Worm (Caenorhabditis elegans) whole organism, L1 larva: ENCODE data around the gene C17H12.2.

Experiments
- C04F5.9 ChIP-seq: sonication (generic microtip); optimal IDR thresholded peaks from 2 replicates; lab custom pipeline; 2016; ENCODE audit warnings: missing genetic modification characterization, missing compliant biosample characterization
- C16A3.4 ChIP-seq: fragments of 150-350 bp; optimal IDR thresholded peaks from 2 replicates; lab custom pipeline; 2014; ENCODE audit warnings: missing biosample characterization, missing genetic modification characterization
- C34B4.2 ChIP-seq: sonication (generic microtip); optimal IDR thresholded peaks from 2 replicates; lab custom pipeline; 2017; ENCODE audit warnings: mild to moderate bottlenecking, missing genetic modification characterization, missing compliant biosample characterization
- F16B12.6 ChIP-seq: fragments of 150-350 bp; optimal IDR thresholded peaks from 2 replicates; lab custom pipeline; 2014; ENCODE audit warnings: missing biosample characterization, missing genetic modification characterization
- Y116A8C.19 ChIP-seq: sonication (generic microtip); optimal IDR thresholded peaks from 2 replicates; lab custom pipeline; 2016; ENCODE audit warnings: missing compliant biosample characterization, missing genetic modification characterization, borderline replicate concordance
- aha-1 ChIP-seq: fragments of 150-350 bp; optimal IDR thresholded peaks from 2 replicates; lab custom pipeline; 2014; ENCODE audit warnings: missing biosample characterization, missing genetic modification characterization
- ama-1 ChIP-seq: fragments of 150-350 bp; optimal IDR thresholded peaks from 2 replicates; lab custom pipeline; 2014
- ceh-63 ChIP-seq: fragments of 200-800 bp; sonication (Bioruptor generic); optimal IDR thresholded peaks from 2 replicates; lab custom pipeline; 2018; ENCODE audit warnings: mild to moderate bottlenecking, missing genetic modification characterization, missing compliant biosample characterization
- ceh-8 ChIP-seq: fragments of 200-800 bp; sonication (Bioruptor generic); optimal IDR thresholded peaks from 2 replicates; lab custom pipeline; 2018; ENCODE audit warnings: mild to moderate bottlenecking, missing genetic modification characterization, moderate library complexity, missing compliant biosample characterization
- ceh-82 ChIP-seq, 3 experiments: fragments of 150-350 bp in 1 of 3; sonication (generic microtip) in 2 of 3; optimal IDR thresholded peaks; 2 replicates each; lab custom pipeline; 2014 to 2017; ENCODE audit warnings: missing biosample characterization in 3 of 3, missing genetic modification characterization in 3 of 3
- ceh-88 ChIP-seq: fragments of 200-800 bp; sonication (Bioruptor generic); IDR thresholded peaks from 2 replicates; pipeline ENCODE4 v1.3.6; 2022; ENCODE audit warnings: missing genetic modification characterization, missing compliant biosample characterization
- ceh-90 ChIP-seq: sonication (generic microtip); optimal IDR thresholded peaks from 2 replicates; lab custom pipeline; 2016; ENCODE audit warnings: missing genetic modification characterization, missing compliant biosample characterization
- ces-1 ChIP-seq: fragments of 150-350 bp; optimal IDR thresholded peaks from 2 replicates; lab custom pipeline; 2014; ENCODE audit warnings: missing biosample characterization, missing genetic modification reagents, missing genetic modification characterization
- dsc-1 ChIP-seq: sonication (generic microtip); optimal IDR thresholded peaks from 2 replicates; lab custom pipeline; 2016; ENCODE audit warnings: mild to moderate bottlenecking, missing genetic modification characterization, missing compliant biosample characterization
- egl-13 ChIP-seq: sonication (generic microtip); optimal IDR thresholded peaks from 2 replicates; lab custom pipeline; 2016; ENCODE audit warnings: missing genotype, missing genetic modification reagents, missing genetic modification characterization, missing compliant biosample characterization
- egl-27 ChIP-seq, 2 experiments: fragments of 150-350 bp in 1 of 2; sonication (generic microtip); optimal IDR thresholded peaks; 3 replicates each; lab custom pipeline; 2017 to 2018; ENCODE audit warnings: missing biosample characterization in 2 of 2, missing genetic modification characterization in 2 of 2, missing genetic modification reagents in 2 of 2
- elt-2 ChIP-seq: sonication (generic microtip); optimal IDR thresholded peaks from 2 replicates; lab custom pipeline; 2016; ENCODE audit warnings: missing genetic modification characterization, mild to moderate bottlenecking, inconsistent platforms, missing compliant biosample characterization, missing genetic modification reagents
- fkh-10 ChIP-seq: sonication (generic microtip); optimal IDR thresholded peaks from 2 replicates; lab custom pipeline; 2017; ENCODE audit warnings: missing biosample characterization, missing genetic modification reagents, missing genetic modification characterization
- fos-1 ChIP-seq: fragments of 150-350 bp; optimal IDR thresholded peaks from 2 replicates; lab custom pipeline; 2014; ENCODE audit warnings: missing biosample characterization, missing genetic modification characterization
- grh-1 ChIP-seq: fragments of 200-800 bp; sonication (Bioruptor generic); IDR thresholded peaks from 2 replicates; pipeline ENCODE4 v1.3.6; 2022; ENCODE audit warnings: missing genetic modification reagents, missing genetic modification characterization, missing compliant biosample characterization
- hlh-4 ChIP-seq: sonication (generic microtip); optimal IDR thresholded peaks from 2 replicates; lab custom pipeline; 2016; ENCODE audit warnings: mild to moderate bottlenecking, missing genetic modification characterization, missing compliant biosample characterization
- irx-1 ChIP-seq: sonication (generic microtip); optimal IDR thresholded peaks from 2 replicates; lab custom pipeline; 2016; ENCODE audit warnings: missing genetic modification characterization, missing compliant biosample characterization
- lin-13 ChIP-seq: fragments of 150-350 bp; optimal IDR thresholded peaks from 2 replicates; lab custom pipeline; 2014; ENCODE audit warnings: missing biosample characterization, missing genetic modification reagents, missing genetic modification characterization
- lin-15B ChIP-seq: fragments of 150-350 bp; sonication (generic microtip); optimal IDR thresholded peaks from 3 replicates; lab custom pipeline; 2014; ENCODE audit warnings: missing biosample characterization, missing genetic modification characterization
- lin-35 ChIP-seq, 2 experiments: fragments of 150-350 bp; optimal IDR thresholded peaks; 2 replicates each; lab custom pipeline; 2014; ENCODE audit warnings: missing biosample characterization in 2 of 2, missing genetic modification characterization in 2 of 2, missing genetic modification reagents in 2 of 2
- lir-3 ChIP-seq: sonication (generic microtip); optimal IDR thresholded peaks from 2 replicates; lab custom pipeline; 2016; ENCODE audit warnings: mild to moderate bottlenecking, missing genetic modification characterization, moderate library complexity, missing compliant biosample characterization; ENCODE audit not compliant: poor library complexity
- lsy-2 ChIP-seq, 2 experiments: fragments of 150-350 bp; optimal IDR thresholded peaks; 2 replicates each; lab custom pipeline; 2014; ENCODE audit warnings: missing biosample characterization in 2 of 2, missing genetic modification characterization in 2 of 2
- mab-9 ChIP-seq: fragments of 200-800 bp; sonication (Bioruptor generic); IDR thresholded peaks from 2 replicates; pipeline ENCODE4 v1.3.6; 2022; ENCODE audit warnings: missing genetic modification reagents, missing genetic modification characterization, missing compliant biosample characterization
- mef-2 ChIP-seq: fragments of 150-350 bp; optimal IDR thresholded peaks from 2 replicates; lab custom pipeline; 2014; ENCODE audit warnings: missing biosample characterization, missing genetic modification characterization
- nhr-11 ChIP-seq: fragments of 150-350 bp; optimal IDR thresholded peaks from 2 replicates; lab custom pipeline; 2014; ENCODE audit warnings: missing biosample characterization, missing genetic modification characterization
- nhr-12 ChIP-seq: sonication (generic microtip); optimal IDR thresholded peaks from 2 replicates; lab custom pipeline; 2017; ENCODE audit warnings: missing biosample characterization, missing genetic modification characterization
- nhr-237 ChIP-seq: fragments of 150-350 bp; optimal IDR thresholded peaks from 2 replicates; lab custom pipeline; 2014; ENCODE audit warnings: missing biosample characterization, missing genetic modification characterization
- nhr-47 ChIP-seq: sonication (generic microtip); optimal IDR thresholded peaks from 2 replicates; lab custom pipeline; 2016; ENCODE audit warnings: mild to moderate bottlenecking, missing genetic modification characterization, moderate library complexity, missing compliant biosample characterization
- nhr-71 ChIP-seq: sonication (generic microtip); optimal IDR thresholded peaks from 2 replicates; lab custom pipeline; 2016; ENCODE audit warnings: mild to moderate bottlenecking, missing genetic modification characterization, moderate library complexity, missing compliant biosample characterization
- nhr-84 ChIP-seq: sonication (generic microtip); optimal IDR thresholded peaks from 2 replicates; lab custom pipeline; 2017; ENCODE audit warnings: missing biosample characterization, missing genetic modification characterization
- nhr-85 ChIP-seq: sonication (generic microtip); peaks from one replicate; lab custom pipeline; 2016; ENCODE audit warnings: missing genetic modification characterization, inconsistent platforms, missing compliant biosample characterization
- nhr-90 ChIP-seq: sonication (generic microtip); optimal IDR thresholded peaks from 2 replicates; lab custom pipeline; 2016; ENCODE audit warnings: mild to moderate bottlenecking, missing genetic modification characterization, missing compliant biosample characterization; ENCODE audit not compliant: poor library complexity
- pag-3 ChIP-seq: sonication (generic microtip); optimal IDR thresholded peaks from 2 replicates; lab custom pipeline; 2017; ENCODE audit warnings: missing genetic modification characterization, mild to moderate bottlenecking, missing compliant biosample characterization, antibody characterized with exemption, borderline replicate concordance; ENCODE audit not compliant: insufficient read depth
- sptf-1 ChIP-seq: fragments of 150-350 bp; optimal IDR thresholded peaks from 2 replicates; lab custom pipeline; 2014; ENCODE audit warnings: missing biosample characterization, missing genetic modification characterization
- sup-37 ChIP-seq: fragments of 200-800 bp; sonication (Bioruptor generic); optimal IDR thresholded peaks from 2 replicates; lab custom pipeline; 2018; ENCODE audit warnings: mild to moderate bottlenecking, missing genetic modification characterization, missing compliant biosample characterization
- tbx-2 ChIP-seq: sonication (generic microtip); optimal IDR thresholded peaks from 2 replicates; lab custom pipeline; 2016; ENCODE audit warnings: missing genetic modification characterization, missing compliant biosample characterization
- tlp-1 ChIP-seq: fragments of 150-350 bp; optimal IDR thresholded peaks from 2 replicates; lab custom pipeline; 2014; ENCODE audit warnings: missing biosample characterization, missing genetic modification characterization
- unc-30 ChIP-seq: sonication (generic microtip); optimal IDR thresholded peaks from 2 replicates; lab custom pipeline; 2017; ENCODE audit warnings: missing biosample characterization, missing genetic modification characterization
- unc-62 ChIP-seq: fragments of 150-350 bp; optimal IDR thresholded peaks from 2 replicates; lab custom pipeline; 2014; ENCODE audit warnings: missing biosample characterization, missing genetic modification reagents, missing genetic modification characterization
- unc-86 ChIP-seq: sonication (generic microtip); optimal IDR thresholded peaks from 2 replicates; lab custom pipeline; 2016; ENCODE audit warnings: missing genetic modification characterization, missing compliant biosample characterization
- vab-15 ChIP-seq: sonication (generic microtip); optimal IDR thresholded peaks from 2 replicates; lab custom pipeline; 2017; ENCODE audit warnings: missing genotype, mild to moderate bottlenecking, missing genetic modification characterization, missing compliant biosample characterization
- xbp-1 ChIP-seq: sonication (generic microtip); optimal IDR thresholded peaks from 2 replicates; lab custom pipeline; 2016; ENCODE audit warnings: missing genetic modification characterization, missing compliant biosample characterization

The C17H12.2 gene

DNA sequence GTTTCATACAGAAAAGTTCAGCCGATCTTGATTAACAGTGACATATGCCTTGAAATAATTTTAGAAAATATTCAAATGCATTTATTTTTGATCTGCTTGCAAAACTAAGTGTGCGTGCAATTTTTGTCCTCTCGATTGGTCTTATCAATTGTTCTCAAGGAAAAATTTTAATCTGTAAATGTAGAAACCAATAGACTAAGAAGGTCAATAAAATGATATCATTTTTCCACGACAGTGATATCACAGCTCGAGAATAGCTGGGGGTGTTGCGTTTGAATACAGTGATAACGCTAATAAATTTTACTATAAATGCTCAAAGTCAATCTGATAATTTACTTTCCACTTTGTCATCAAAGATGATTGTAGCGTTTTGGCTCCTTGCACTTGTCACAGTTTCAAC, 28.1 kb upstream of the C17H12.2 start, which contains the start of gene C17H12.8 (continued):
- no peak for TF ChIP-seq ceh-90 (tag; lab: Kevin White, UChicago)

DNA sequence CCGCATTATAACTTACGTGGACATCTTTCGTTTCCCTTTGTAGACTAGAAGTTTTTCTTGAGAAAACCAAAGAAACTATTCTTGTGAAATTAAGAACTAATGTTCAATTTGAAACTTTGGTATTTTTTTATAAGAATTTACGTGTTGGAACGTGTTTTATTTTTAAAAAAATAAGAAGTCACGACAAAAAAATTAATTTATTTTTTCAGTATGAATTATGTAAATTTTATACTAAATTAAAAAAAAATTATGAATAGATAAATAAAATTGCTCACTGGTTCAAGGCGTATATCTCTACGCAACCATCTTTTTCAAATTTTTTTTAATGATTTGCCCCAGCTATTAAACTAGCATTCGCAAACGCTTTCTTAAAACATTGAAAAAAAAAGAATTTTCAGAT, 27.3 kb upstream of the C17H12.2 start, which contains the start of gene C17H12.5:
TSS of gene C17H12.5 (minus strand) at position 101 of the 400 bp plus-strand sequence.
- TF ChIP-seq C04F5.9 (tag; lab: Kevin White, UChicago) (no peak), irx-1 (no peak), ceh-82 (tag; optimal IDR thresholded peaks at IDR 0.05; lab: Kevin White, UChicago) (no peak), tlp-1 (tag; lab: Kevin White, UChicago) (no peak), C16A3.4 (tag; lab: Kevin White, UChicago) (no peak), fkh-10 (GFP tag; lab: Kevin White, UChicago) (no peak), sptf-1 (no peak), sup-37 (no peak), nhr-90 (tag; lab: Kevin White, UChicago) (no peak), dsc-1 (tag; lab: Kevin White, UChicago) (no peak), unc-30 (no peak), nhr-237 (tag; lab: Kevin White, UChicago) (no peak)

ce11 chrIV:6811808-6812207, 21.5 kb upstream of the C17H12.2 start, which contains the start of gene ceh-48:
Gene ceh-48, plus strand, starts transcription at chrIV:6812108.
- TF ChIP-seq mab-9 (GFP tag; lab: Robert Waterston, UW) (no peak), sptf-1 (no peak), nhr-11 (tag; lab: Kevin White, UChicago) (no peak)
- TF ChIP-seq, all 84 proteins: peak for 0

DNA sequence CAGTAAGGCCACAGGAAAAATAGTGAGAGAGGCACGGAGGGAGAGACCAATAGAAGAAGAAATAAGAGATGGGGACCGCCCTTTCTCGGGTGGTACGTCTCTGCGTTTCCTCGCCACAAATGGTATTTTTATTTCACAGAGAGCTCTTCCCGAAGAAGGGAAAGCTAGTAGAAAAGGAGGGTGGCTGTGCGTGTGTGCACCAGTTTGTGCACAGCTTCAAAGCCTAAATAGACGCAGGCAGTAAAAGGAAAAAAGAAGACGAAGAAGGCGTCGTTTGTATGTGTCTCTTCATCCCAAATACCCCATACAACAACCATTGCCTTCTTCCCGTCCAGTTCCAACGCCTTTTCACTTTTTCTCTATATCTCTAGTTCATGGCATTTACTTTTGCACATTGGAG, 19.5 kb upstream of the C17H12.2 start:
- TF ChIP-seq unc-62 (GFP tag; lab: Kevin White, UChicago) (no peak), nhr-12 (no peak), fkh-10 (GFP tag; lab: Kevin White, UChicago) (peak; percentile 84), unc-86 (tag; lab: Kevin White, UChicago) (peak; percentile 84), nhr-71 (tag; lab: Kevin White, UChicago) (peak; percentile 72), lin-13 (GFP tag; lab: Kevin White, UChicago) (no peak), ceh-63 (GFP tag; lab: Kevin White, UChicago) (no peak), xbp-1 (tag; lab: Kevin White, UChicago) (peak; percentile 31), lsy-2 (tag; optimal IDR thresholded peaks at IDR 0.05; lab: Kevin White, UChicago) (peak in 1 of 2 experiments; percentile 58), lin-35 (GFP tag; optimal IDR thresholded peaks at IDR 0.05; lab: Kevin White, UChicago) (peak in 1 of 2 experiments; percentile 51), nhr-47 (tag; lab: Kevin White, UChicago) (peak; percentile 64), ama-1 (lab: Kevin White, UChicago) (no peak), irx-1 (no peak), fos-1 (no peak), tlp-1 (tag; lab: Kevin White, UChicago) (no peak), ces-1 (no peak), nhr-85 (tag; lab: Kevin White, UChicago) (no peak), C34B4.2 (no peak), F16B12.6 (no peak), mef-2 (tag; lab: Kevin White, UChicago) (no peak), lin-15B (tag; lab: Kevin White, UChicago) (peak; percentile 24), ceh-88 (GFP tag; lab: Robert Waterston, UW) (no peak), lir-3 (tag; lab: Kevin White, UChicago) (no peak), elt-2 (tag; lab: Kevin White, UChicago) (no peak), aha-1 (tag; lab: Kevin White, UChicago) (no peak), egl-27 (tag; optimal IDR thresholded peaks at IDR 0.05; lab: Kevin White, UChicago) (peak in 1 of 2 experiments; percentile 32), grh-1 (GFP tag; lab: Robert Waterston, UW) (no peak), tbx-2 (peak; percentile 69), egl-13 (tag; lab: Kevin White, UChicago) (peak; percentile 50), mab-9 (GFP tag; lab: Robert Waterston, UW) (peak; percentile 66), nhr-84 (tag; lab: Kevin White, UChicago) (no peak), ceh-90 (tag; lab: Kevin White, UChicago) (no peak), ceh-8 (GFP tag; lab: Kevin White, UChicago) (peak; percentile 53), hlh-4 (tag; lab: Kevin White, UChicago) (no peak), Y116A8C.19 (tag; lab: Kevin White, UChicago) (no peak), vab-15 (tag; lab: Kevin White, UChicago) (no peak), nhr-11 (tag; lab: Kevin White, UChicago) (no peak), pag-3 (tag; lab: Kevin White, UChicago) (no peak)
